Worm (Caenorhabditis elegans): ENCODE results near the gene Y51A2B.5.

ce11 chrV:18426280-18426679, 37.2 kb downstream of the Y51A2B.5 start, which contains the start of gene srw-83:
- no peak for TF ChIP-seq unc-3 (GFP tag; conservative IDR thresholded peaks at IDR 0.05)
- TF ChIP-seq unc-3 (tag; optimal IDR thresholded peaks at IDR 0.05) = no peak
- TF ChIP-seq nhr-11 (tag; optimal IDR thresholded peaks at IDR 0.05) = no peak
- no peak for TF ChIP-seq hlh-30 (tag; optimal IDR thresholded peaks at IDR 0.05; ENCODE audit: insufficient read depth)
- no peak for TF ChIP-seq ceh-9 (tag; optimal IDR thresholded peaks at IDR 0.05)
- no peak for TF ChIP-seq pat-9 (tag; optimal IDR thresholded peaks at IDR 0.05)
- no peak for TF ChIP-seq fkh-10 (GFP tag; optimal IDR thresholded peaks at IDR 0.05)
